Worm (Caenorhabditis elegans) whole organism, L3 larva: ENCODE measurements around the gene R05H5.7.
A peak's percentile ranks its signal among the peaks of the same experiment; 100 is the strongest.

Experiments used
- ama-1 ChIP-seq: fragments of 150-350 bp; optimal IDR thresholded peaks from 2 replicates; lab custom pipeline; 2018
- nfya-1 ChIP-seq: sonication (generic microtip); optimal IDR thresholded peaks from 2 replicates; lab custom pipeline; 2017; ENCODE audit warnings: missing genetic modification characterization, mild to moderate bottlenecking, missing compliant biosample characterization, antibody characterized with exemption, moderate library complexity; ENCODE audit not compliant: insufficient read depth
- nhr-11 ChIP-seq: fragments of 150-350 bp; optimal IDR thresholded peaks from 2 replicates; lab custom pipeline; 2014; ENCODE audit warnings: missing biosample characterization, missing genetic modification characterization
- nhr-237 ChIP-seq: fragments of 150-350 bp; optimal IDR thresholded peaks from 2 replicates; lab custom pipeline; 2014; ENCODE audit warnings: missing biosample characterization, missing genetic modification characterization
- nhr-25 ChIP-seq: sonication (generic microtip); optimal IDR thresholded peaks from 2 replicates; lab custom pipeline; 2017; ENCODE audit warnings: missing biosample characterization, missing genetic modification characterization
- tbx-2 ChIP-seq: sonication (generic microtip); optimal IDR thresholded peaks from 2 replicates; lab custom pipeline; 2016; ENCODE audit warnings: mild to moderate bottlenecking, missing genetic modification characterization, missing compliant biosample characterization

DNA sequence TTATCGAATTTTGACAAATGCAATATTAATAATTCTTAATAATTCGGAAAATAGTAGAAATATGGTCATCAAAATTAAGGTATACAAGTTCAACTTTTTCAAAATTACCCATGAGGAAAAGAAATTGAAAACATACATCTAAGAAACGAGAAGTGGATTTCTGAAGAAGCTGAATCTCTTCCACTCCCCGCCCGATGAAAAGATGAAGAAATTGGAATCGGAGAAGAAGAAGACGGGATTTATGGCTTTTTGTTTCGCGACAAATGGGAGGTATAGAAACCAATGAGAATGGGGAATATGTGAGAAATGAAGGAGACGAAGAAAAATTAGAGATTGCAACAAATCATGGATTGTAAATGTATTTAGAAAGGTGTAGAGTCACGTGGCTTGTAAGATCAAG lies 10.8 kb downstream of the R05H5.7 start:
- TF ChIP-seq nhr-237 (tag; lab: Kevin White, UChicago): no peak
- no peak for TF ChIP-seq tbx-2
- TF ChIP-seq nhr-11 (tag; lab: Kevin White, UChicago): no peak
- no peak for TF ChIP-seq nhr-25
- no peak for TF ChIP-seq ama-1 (lab: Kevin White, UChicago)
- TF ChIP-seq nfya-1 (tag; lab: Kevin White, UChicago): peak; percentile 20
